Worm (Caenorhabditis elegans): ENCODE results near the gene Y75D11A.2.
A peak's percentile ranks its signal among the peaks of the same experiment; 100 is the strongest.

Y75D11A.2 gene

ce11 chrX:1786607-1787006 lies 44.0 kb downstream of the Y75D11A.2 start, which contains the start of gene arg-1:
Gene arg-1, plus strand, starts transcription at chrX:1786907.
- TF ChIP-seq ceh-8 (GFP tag; optimal IDR thresholded peaks at IDR 0.05) (no peak), snu-23 (GFP tag; optimal IDR thresholded peaks at IDR 0.05) (no peak), dsc-1 (tag; optimal IDR thresholded peaks at IDR 0.05) (peak; percentile 7), ces-1 (GFP tag; optimal IDR thresholded peaks at IDR 0.05) (no peak), lin-14 (GFP tag; optimal IDR thresholded peaks at IDR 0.05) (no peak), egl-27 (tag; optimal IDR thresholded peaks at IDR 0.05) (no peak), pax-3 (tag; optimal IDR thresholded peaks at IDR 0.05) (no peak)

ce11 chrX:1791095-1791494 lies 48.5 kb downstream of the Y75D11A.2 start:
- TF ChIP-seq jun-1 (tag; optimal IDR thresholded peaks at IDR 0.05), result no peak
- TF ChIP-seq ceh-63 (GFP tag; optimal IDR thresholded peaks at IDR 0.05), result no peak
- no peak for TF ChIP-seq sup-37 (GFP tag; optimal IDR thresholded peaks at IDR 0.05)
- no peak for TF ChIP-seq lin-39 (tag; optimal IDR thresholded peaks at IDR 0.05)
- TF ChIP-seq nhr-71 (tag; optimal IDR thresholded peaks at IDR 0.05), result no peak
- TF ChIP-seq isw-1 (GFP tag; IDR thresholded peaks at IDR 0.05), result no peak
- no peak for TF ChIP-seq nhr-76 (tag; optimal IDR thresholded peaks at IDR 0.05)

Data from whole organism, L1 larva.